Worm (Caenorhabditis elegans) whole organism, early embryonic: Measurements from ENCODE around the gene ugt-56.

Source experiments
- B0310.2 ChIP-seq: sonication (generic microtip); optimal IDR thresholded peaks from 2 replicates; lab custom pipeline; 2016; ENCODE audit warnings: mild to moderate bottlenecking, missing genetic modification characterization, missing compliant biosample characterization
- F13C5.2 ChIP-seq: sonication (generic microtip); optimal IDR thresholded peaks from 2 replicates; lab custom pipeline; 2017; ENCODE audit warnings: mild to moderate bottlenecking, missing genetic modification characterization, inconsistent platforms, missing compliant biosample characterization
- aly-1 ChIP-seq: sonication (generic microtip); optimal IDR thresholded peaks from 2 replicates; lab custom pipeline; 2016; ENCODE audit warnings: missing genetic modification characterization, missing compliant biosample characterization
- ama-1 ChIP-seq: fragments of 150-350 bp; optimal IDR thresholded peaks from 2 replicates; lab custom pipeline; 2014
- ceh-13 ChIP-seq: fragments of 200-800 bp; sonication (Bioruptor generic); optimal IDR thresholded peaks from 2 replicates; lab custom pipeline; 2018; ENCODE audit warnings: mild to moderate bottlenecking, missing genetic modification characterization, missing compliant biosample characterization
- ceh-36 ChIP-seq: sonication (generic microtip); optimal IDR thresholded peaks from 2 replicates; lab custom pipeline; 2016; ENCODE audit warnings: missing genetic modification characterization, inconsistent platforms, missing compliant biosample characterization
- ets-7 ChIP-seq: sonication (generic microtip); optimal IDR thresholded peaks from 2 replicates; lab custom pipeline; 2016; ENCODE audit warnings: missing genotype, missing genetic modification characterization, missing compliant biosample characterization
- flt-1 ChIP-seq: fragments of 200-800 bp; sonication (Bioruptor generic); IDR thresholded peaks from 2 replicates; pipeline ENCODE4 v1.3.6; 2022; ENCODE audit warnings: missing genetic modification characterization, missing compliant biosample characterization
- hmbx-1 ChIP-seq: sonication (generic microtip); optimal IDR thresholded peaks from 2 replicates; lab custom pipeline; 2016; ENCODE audit warnings: mild to moderate bottlenecking, missing genetic modification characterization, missing compliant biosample characterization
- hmg-4 ChIP-seq: fragments of 200-800 bp; sonication (Bioruptor generic); optimal IDR thresholded peaks from 2 replicates; lab custom pipeline; 2018; ENCODE audit warnings: mild to moderate bottlenecking, missing genetic modification characterization, missing compliant biosample characterization
- hnd-1 ChIP-seq: sonication (generic microtip); optimal IDR thresholded peaks from 2 replicates; lab custom pipeline; 2016; ENCODE audit warnings: missing genetic modification characterization, missing compliant biosample characterization
- pes-1 ChIP-seq: fragments of 200-800 bp; sonication (Bioruptor generic); IDR thresholded peaks from 2 replicates; pipeline ENCODE4 v1.3.6; 2022; ENCODE audit warnings: missing genetic modification reagents, missing genetic modification characterization, missing compliant biosample characterization
- scrt-1 ChIP-seq: fragments of 200-800 bp; sonication (Bioruptor generic); IDR thresholded peaks from 2 replicates; pipeline ENCODE4 v1.3.6; 2022; ENCODE audit warnings: missing genetic modification characterization, missing compliant biosample characterization
- sea-1 ChIP-seq: fragments of 200-800 bp; sonication (Bioruptor generic); conservative IDR thresholded peaks from 2 replicates; pipeline ENCODE4 v1.3.6; 2022; ENCODE audit warnings: missing genetic modification characterization, missing compliant biosample characterization
- tbx-11 ChIP-seq: fragments of 200-800 bp; sonication (Bioruptor generic); IDR thresholded peaks from 2 replicates; pipeline ENCODE4 v1.3.6; 2022; ENCODE audit warnings: missing genetic modification characterization, missing compliant biosample characterization
- tbx-37 ChIP-seq: fragments of 200-800 bp; sonication (Bioruptor generic); conservative IDR thresholded peaks from 2 replicates; pipeline ENCODE4 v1.3.6; 2022; ENCODE audit warnings: missing genetic modification reagents, missing genetic modification characterization, missing compliant biosample characterization
- tra-4 ChIP-seq: sonication (generic microtip); optimal IDR thresholded peaks from 2 replicates; lab custom pipeline; 2017; ENCODE audit warnings: missing genetic modification characterization, missing compliant biosample characterization

Gene ugt-56

DNA sequence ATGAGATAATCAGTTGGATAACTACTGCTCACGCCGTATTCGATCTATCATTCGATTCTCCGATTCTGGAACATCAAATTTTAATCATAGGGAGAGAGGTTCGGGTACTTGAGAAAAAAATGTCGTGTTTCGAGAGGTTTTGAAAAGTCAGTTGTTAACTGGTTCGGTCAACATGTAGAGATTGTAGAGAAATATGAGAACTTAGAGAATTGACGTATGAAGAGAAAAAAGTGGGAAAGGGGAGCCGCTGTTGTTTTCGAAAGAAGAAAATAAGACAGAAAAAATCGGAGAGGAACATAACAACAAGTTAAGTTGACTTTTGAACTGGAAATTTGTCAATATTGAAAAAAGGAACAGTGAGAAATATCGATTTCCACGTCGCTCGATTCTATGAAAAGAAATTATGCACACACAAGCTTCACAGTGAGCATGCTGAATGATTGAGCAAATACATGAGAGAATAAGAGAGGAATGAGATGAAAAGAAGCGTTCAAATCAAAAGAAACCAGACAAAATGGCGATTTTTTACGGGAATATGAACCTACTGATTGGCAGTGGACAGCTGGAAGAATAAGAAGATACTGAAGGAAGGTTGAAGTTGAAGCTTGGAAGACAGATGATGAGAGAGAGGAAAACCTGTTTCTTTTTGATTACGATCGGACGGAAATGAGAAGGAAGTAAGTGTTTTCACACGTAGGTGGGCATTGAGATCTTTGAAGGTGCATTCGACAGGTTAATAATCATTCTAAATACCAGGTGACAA, 13.6 kb upstream of the ugt-56 start, which contains the start of the genes T04H1.13, slfl-5 and rad-50:
TSS of gene T04H1.13 (minus strand) at position 51 of the 763 bp plus-strand sequence.
TSS of gene slfl-5 (minus strand) at position 65 of the 763 bp plus-strand sequence.
TSS of gene rad-50 (plus strand) at position 667 of the 763 bp plus-strand sequence.
- TF ChIP-seq hmg-4 (no peak), hmbx-1 (tag; lab: Kevin White, UChicago) (no peak), scrt-1 (GFP tag; lab: Robert Waterston, UW) (no peak), tbx-37 (GFP tag; lab: Robert Waterston, UW) (no peak), aly-1 (no peak), B0310.2 (tag; lab: Kevin White, UChicago) (no peak), tbx-11 (no peak), ama-1 (lab: Kevin White, UChicago) (no peak), hnd-1 (no peak), ets-7 (tag; lab: Kevin White, UChicago) (no peak), sea-1 (GFP tag; lab: Robert Waterston, UW) (no peak)

DNA sequence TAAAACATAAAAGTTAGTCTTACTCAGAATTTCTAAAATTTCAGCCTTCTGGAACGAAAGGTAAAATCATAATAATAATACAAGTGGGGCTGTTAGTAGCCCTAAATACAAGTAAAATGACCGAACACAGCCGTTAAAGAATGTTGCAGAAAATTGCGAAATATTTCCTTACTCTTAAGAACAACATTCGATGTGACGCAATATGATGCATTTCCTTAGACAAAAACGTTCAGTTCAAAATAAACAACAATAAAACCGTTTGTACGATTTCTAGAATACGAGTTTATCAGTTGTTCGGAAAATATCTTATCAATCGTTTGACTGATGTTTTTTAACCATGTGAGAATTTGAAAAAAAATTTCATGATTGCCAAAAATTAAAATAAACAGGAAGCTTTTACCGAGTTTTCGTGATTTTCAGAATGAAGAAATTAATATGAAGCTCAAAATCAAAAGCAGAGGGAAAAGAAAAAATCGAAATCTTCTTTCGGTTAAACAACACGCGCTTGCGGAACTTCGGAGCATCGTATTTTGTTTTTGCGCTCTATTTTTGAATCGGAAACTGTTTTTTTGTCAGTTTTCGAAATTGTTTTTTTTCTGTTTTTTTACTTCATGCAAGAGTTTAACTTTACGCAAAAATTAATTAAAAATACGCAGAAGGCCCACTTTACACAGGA, 12.9 kb upstream of the ugt-56 start:
- TF ChIP-seq ceh-36 (no peak), B0310.2 (tag; lab: Kevin White, UChicago) (no peak), hmg-4 (no peak), hmbx-1 (tag; lab: Kevin White, UChicago) (no peak), pes-1 (GFP tag; lab: Robert Waterston, UW) (no peak), tbx-11 (no peak), tbx-37 (GFP tag; lab: Robert Waterston, UW) (no peak), ets-7 (tag; lab: Kevin White, UChicago) (no peak), scrt-1 (GFP tag; lab: Robert Waterston, UW) (no peak), tra-4 (tag; lab: Kevin White, UChicago) (no peak), flt-1 (GFP tag; lab: Robert Waterston, UW) (no peak), aly-1 (no peak), hnd-1 (no peak), F13C5.2 (tag; lab: Kevin White, UChicago) (no peak)

DNA sequence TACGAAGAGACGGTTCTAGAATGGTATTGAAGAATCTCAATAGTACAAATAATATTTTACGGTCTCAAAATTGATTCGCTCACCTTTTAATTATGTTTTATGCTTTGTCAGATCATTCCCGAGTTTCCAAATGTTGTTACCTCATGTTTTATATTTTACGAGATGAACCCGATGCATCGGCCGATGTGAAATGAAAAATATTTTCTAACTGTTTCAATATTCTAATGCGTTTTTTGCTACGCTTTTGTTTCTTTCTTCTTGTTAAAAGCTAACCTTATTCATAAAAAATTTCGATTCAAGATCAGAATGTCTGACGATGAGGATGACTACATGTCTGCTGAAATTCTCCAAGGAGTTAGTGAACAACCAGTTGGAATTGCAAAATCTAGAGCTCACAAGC, 7.7 kb upstream of the ugt-56 start, which contains the start of gene T04H1.5:
TSS of gene T04H1.5 (plus strand) at position 301 of the 400 bp plus-strand sequence.
- TF ChIP-seq pes-1 (GFP tag; lab: Robert Waterston, UW) (no peak), hnd-1 (no peak), hmg-4 (no peak), ama-1 (lab: Kevin White, UChicago) (no peak), tbx-37 (GFP tag; lab: Robert Waterston, UW) (no peak), F13C5.2 (tag; lab: Kevin White, UChicago) (no peak), hmbx-1 (tag; lab: Kevin White, UChicago) (no peak), ets-7 (tag; lab: Kevin White, UChicago) (no peak), sea-1 (GFP tag; lab: Robert Waterston, UW) (no peak), ceh-13 (GFP tag; lab: Kevin White, UChicago) (no peak), tbx-11 (no peak), ceh-36 (no peak), B0310.2 (tag; lab: Kevin White, UChicago) (no peak), flt-1 (GFP tag; lab: Robert Waterston, UW) (no peak), scrt-1 (GFP tag; lab: Robert Waterston, UW) (no peak)

DNA sequence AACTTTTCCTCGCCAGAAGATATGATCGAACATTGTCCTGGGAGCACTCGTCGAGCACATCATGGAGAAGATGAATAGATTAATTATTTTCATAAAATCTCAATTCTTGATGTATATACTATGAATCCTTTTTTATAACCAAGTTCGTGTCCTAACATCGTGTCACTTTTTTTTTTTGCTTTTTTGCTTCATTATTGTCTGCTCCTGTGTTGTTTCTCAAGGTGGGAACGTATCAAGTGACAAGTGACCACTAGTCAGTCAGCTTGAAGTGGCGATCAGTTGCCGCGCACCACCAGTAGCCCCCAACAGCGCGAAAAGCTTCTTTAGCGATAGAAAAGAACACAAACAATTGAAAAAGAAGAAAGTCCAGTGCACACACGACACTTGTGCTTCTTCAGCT, 6.5 kb upstream of the ugt-56 start, which contains the start of gene lrx-1:
TSS of gene lrx-1 (plus strand) at position 301 of the 400 bp plus-strand sequence.
- TF ChIP-seq aly-1 (no peak), hmg-4 (no peak), hmbx-1 (tag; lab: Kevin White, UChicago) (no peak), hnd-1 (no peak)

DNA sequence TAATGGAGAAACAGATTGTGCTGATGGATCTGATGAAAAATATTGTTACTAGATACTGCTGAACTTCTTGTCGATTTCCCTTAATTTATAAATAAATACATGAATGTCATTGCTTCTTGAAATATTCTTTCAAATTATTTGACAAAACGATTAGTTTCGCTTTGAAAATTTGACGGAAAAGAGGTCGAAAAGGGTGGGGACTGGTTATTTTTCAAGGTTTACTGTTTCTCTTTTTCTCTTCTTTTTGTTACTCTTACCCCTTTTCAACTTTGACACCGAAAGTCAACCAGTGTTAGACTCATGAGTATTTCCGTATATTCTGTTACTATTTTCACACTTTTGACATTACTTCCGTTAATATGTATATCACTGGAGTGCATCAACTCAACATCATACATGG, 3.4 kb upstream of the ugt-56 start, which contains the start of gene T04H1.12:
TSS of gene T04H1.12 (plus strand) at position 301 of the 400 bp plus-strand sequence.
- TF ChIP-seq scrt-1 (GFP tag; lab: Robert Waterston, UW), result no peak
- no peak for TF ChIP-seq ceh-36
- TF ChIP-seq pes-1 (GFP tag; lab: Robert Waterston, UW), result no peak
- no peak for TF ChIP-seq aly-1
- no peak for TF ChIP-seq flt-1 (GFP tag; lab: Robert Waterston, UW)
- TF ChIP-seq ets-7 (tag; lab: Kevin White, UChicago), result no peak
- no peak for TF ChIP-seq ceh-13 (GFP tag; lab: Kevin White, UChicago)
- TF ChIP-seq hnd-1, result no peak
- TF ChIP-seq ama-1 (lab: Kevin White, UChicago), result no peak
- TF ChIP-seq B0310.2 (tag; lab: Kevin White, UChicago), result no peak

DNA sequence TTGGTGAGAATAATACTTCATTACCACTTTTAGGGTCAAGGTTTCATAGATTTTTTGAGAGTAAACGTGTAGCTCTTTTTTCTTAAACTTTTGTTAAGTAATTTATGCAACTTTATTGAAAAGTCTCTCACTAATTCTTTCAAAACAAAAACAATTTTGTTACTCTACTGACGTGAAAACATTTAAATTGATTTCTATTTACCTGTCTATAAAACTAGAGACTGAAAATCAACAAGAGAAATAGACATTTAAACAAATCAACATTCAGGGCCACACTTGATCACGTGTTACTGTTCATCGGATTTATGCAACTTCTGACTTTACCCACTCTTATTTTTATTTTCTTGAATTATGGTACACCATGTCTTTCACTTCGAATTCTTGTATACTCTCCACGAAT, 2.4 kb upstream of the ugt-56 start, which contains the start of gene ugt-55:
TSS of gene ugt-55 (plus strand) at position 301 of the 400 bp plus-strand sequence.
- no peak for TF ChIP-seq pes-1 (GFP tag; lab: Robert Waterston, UW)
- no peak for TF ChIP-seq tbx-37 (GFP tag; lab: Robert Waterston, UW)
- no peak for TF ChIP-seq scrt-1 (GFP tag; lab: Robert Waterston, UW)
- TF ChIP-seq aly-1, result no peak
- TF ChIP-seq B0310.2 (tag; lab: Kevin White, UChicago), result no peak
- TF ChIP-seq tbx-11, result no peak
- no peak for TF ChIP-seq ets-7 (tag; lab: Kevin White, UChicago)
- no peak for TF ChIP-seq hnd-1
- TF ChIP-seq tra-4 (tag; lab: Kevin White, UChicago), result no peak
- TF ChIP-seq sea-1 (GFP tag; lab: Robert Waterston, UW), result no peak
- TF ChIP-seq ceh-13 (GFP tag; lab: Kevin White, UChicago), result no peak
- TF ChIP-seq ceh-36, result no peak
- TF ChIP-seq ama-1 (lab: Kevin White, UChicago), result no peak
- no peak for TF ChIP-seq hmbx-1 (tag; lab: Kevin White, UChicago)

DNA sequence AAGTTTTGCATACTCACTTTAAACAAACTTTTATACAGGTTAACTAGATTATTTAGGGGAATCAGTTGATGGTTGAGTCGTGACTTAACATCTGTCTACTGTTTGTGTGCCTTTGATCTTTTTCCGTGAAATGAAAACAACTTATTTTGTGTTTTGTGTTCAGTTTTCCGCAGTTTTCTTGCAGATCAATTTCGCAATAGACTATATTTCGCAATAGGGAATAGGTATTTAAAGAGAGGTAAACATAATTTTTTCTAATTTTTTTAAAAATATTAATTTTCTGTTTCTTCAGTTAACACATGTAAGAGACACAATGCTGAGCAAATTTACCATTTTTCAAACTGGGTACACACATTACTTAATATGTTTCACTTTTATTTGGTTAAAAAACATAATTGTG, 2.6 kb downstream of the ugt-56 start, which contains the start of gene tbb-6:
TSS of gene tbb-6 (plus strand) at position 155 of the 400 bp plus-strand sequence.
- TF ChIP-seq flt-1 (GFP tag; lab: Robert Waterston, UW), result no peak
- TF ChIP-seq aly-1, result no peak
- TF ChIP-seq tbx-37 (GFP tag; lab: Robert Waterston, UW), result no peak
- TF ChIP-seq hmg-4, result no peak
- TF ChIP-seq B0310.2 (tag; lab: Kevin White, UChicago), result no peak
- no peak for TF ChIP-seq hmbx-1 (tag; lab: Kevin White, UChicago)
- no peak for TF ChIP-seq ets-7 (tag; lab: Kevin White, UChicago)
- TF ChIP-seq pes-1 (GFP tag; lab: Robert Waterston, UW), result no peak
- TF ChIP-seq scrt-1 (GFP tag; lab: Robert Waterston, UW), result no peak
- no peak for TF ChIP-seq tra-4 (tag; lab: Kevin White, UChicago)
- no peak for TF ChIP-seq hnd-1
- TF ChIP-seq ama-1 (lab: Kevin White, UChicago), result no peak
- no peak for TF ChIP-seq sea-1 (GFP tag; lab: Robert Waterston, UW)
- no peak for TF ChIP-seq ceh-13 (GFP tag; lab: Kevin White, UChicago)
